Fruit fly (Drosophila melanogaster): ENCODE measurements around the gene CG5614.
A peak's percentile ranks its signal among the peaks of the same experiment; 100 is the strongest.

Gene CG5614

dm6 chr3R:15792427-15792826, 12.8 kb downstream of the CG5614 start, which contains the start of gene Acyp2 (continued):
- TF ChIP-seq gfzf (GFP tag; optimal IDR thresholded peaks at IDR 0.05) = peak; percentile 53
- TF ChIP-seq CG15696 (tag; optimal IDR thresholded peaks at IDR 0.05) = no peak
- TF ChIP-seq ato (GFP tag; IDR thresholded peaks at IDR 0.05; ENCODE audit: partially characterized antibody) = no peak; the same call in 1 of the 2 replicates
- TF ChIP-seq Oaz (GFP tag; IDR thresholded peaks at IDR 0.05) = no peak
- no peak for TF ChIP-seq org-1 (GFP tag; optimal IDR thresholded peaks at IDR 0.05)
- no peak for TF ChIP-seq al (GFP tag; IDR thresholded peaks at IDR 0.05)
- TF ChIP-seq CG12071 (GFP tag; optimal IDR thresholded peaks at IDR 0.05) = no peak
- TF ChIP-seq CG12659 (GFP tag; optimal IDR thresholded peaks at IDR 0.05) = peak; percentile 77
- TF ChIP-seq Doc2 (GFP tag; IDR thresholded peaks at IDR 0.05) = no peak
- peak; percentile 31 for TF ChIP-seq grau (tag; optimal IDR thresholded peaks at IDR 0.05)
- TF ChIP-seq H2.0 (GFP tag; IDR thresholded peaks at IDR 0.05) = no peak
- no peak for TF ChIP-seq chm (GFP tag; IDR thresholded peaks at IDR 0.05)
- TF ChIP-seq CG32767 (GFP tag; IDR thresholded peaks at IDR 0.05) = no peak
- TF ChIP-seq CG9932 (GFP tag; IDR thresholded peaks at IDR 0.05) = peak; percentile 70
- no peak for TF ChIP-seq Hey (tag; optimal IDR thresholded peaks at IDR 0.05)
- TF ChIP-seq cas (GFP tag; IDR thresholded peaks at IDR 0.05) = no peak
- no peak for TF ChIP-seq sna (GFP tag; IDR thresholded peaks at IDR 0.05; ENCODE audit: partially characterized antibody)
- TF ChIP-seq CG2120 (GFP tag; optimal IDR thresholded peaks at IDR 0.05) = peak; percentile 62
- no peak for TF ChIP-seq mirr (GFP tag; optimal IDR thresholded peaks at IDR 0.05)
- TF ChIP-seq Myb (GFP tag; optimal IDR thresholded peaks at IDR 0.05) = peak; percentile 96
- TF ChIP-seq seq (GFP tag; IDR thresholded peaks at IDR 0.05) = no peak
- peak; percentile 8 for TF ChIP-seq CG12769 (tag; optimal IDR thresholded peaks at IDR 0.05)
- TF ChIP-seq Atf6 (GFP tag; IDR thresholded peaks at IDR 0.05) = no peak
- TF ChIP-seq CG17361 (GFP tag; IDR thresholded peaks at IDR 0.05) = 0 out of 3 replicates have a peak, but pooled peaks have one; percentile 18
- peak; percentile 53 for TF ChIP-seq Scr (GFP tag; IDR thresholded peaks at IDR 0.05; ENCODE audit: partially characterized antibody)
- peak; percentile 88 for TF ChIP-seq Sry-δ (GFP tag; optimal IDR thresholded peaks at IDR 0.05)
- TF ChIP-seq HLHmδ (GFP tag; optimal IDR thresholded peaks at IDR 0.05) = no peak
- 0 out of 2 replicates have a peak, but pooled peaks have one; percentile 17 for TF ChIP-seq CG14441 (GFP tag; IDR thresholded peaks at IDR 0.05)
- TF ChIP-seq CG3726 (GFP tag; IDR thresholded peaks at IDR 0.05) = no peak
- TF ChIP-seq CG12155 (GFP tag; optimal IDR thresholded peaks at IDR 0.05) = peak; percentile 50
- TF ChIP-seq Deaf1 (tag; optimal IDR thresholded peaks at IDR 0.05) = no peak
- TF ChIP-seq CG2199 (GFP tag; IDR thresholded peaks at IDR 0.05) = peak; percentile 75; the same call in 2 of the 3 replicates
- TF ChIP-seq Lpt (GFP tag; optimal IDR thresholded peaks at IDR 0.05) = no peak
- no peak for TF ChIP-seq grn (GFP tag; optimal IDR thresholded peaks at IDR 0.05)
- TF ChIP-seq lab (GFP tag; optimal IDR thresholded peaks at IDR 0.05) = peak; percentile 10
- no peak for TF ChIP-seq CG10959 (GFP tag; IDR thresholded peaks at IDR 0.05)
- peak; percentile 52 for TF ChIP-seq row (GFP tag; IDR thresholded peaks at IDR 0.05)
- TF ChIP-seq HLH54F (GFP tag; optimal IDR thresholded peaks at IDR 0.05) = peak; percentile 26
- TF ChIP-seq CG13894 (tag; optimal IDR thresholded peaks at IDR 0.05) = no peak
- TF ChIP-seq rib (GFP tag; IDR thresholded peaks at IDR 0.05) = no peak
- TF ChIP-seq ERR (GFP tag; optimal IDR thresholded peaks at IDR 0.05) = no peak
- peak; percentile 0 for TF ChIP-seq CHES-1-like (GFP tag; optimal IDR thresholded peaks at IDR 0.05)
- no peak for TF ChIP-seq CG11695 (GFP tag; IDR thresholded peaks at IDR 0.05)
- TF ChIP-seq otp (GFP tag; IDR thresholded peaks at IDR 0.05) = no peak
- TF ChIP-seq Elba2 (GFP tag; optimal IDR thresholded peaks at IDR 0.05) = peak; percentile 8
- no peak for TF ChIP-seq CG9437 (GFP tag; optimal IDR thresholded peaks at IDR 0.05)
- TF ChIP-seq CoRest (tag; optimal IDR thresholded peaks at IDR 0.05) = peak; percentile 48
- TF ChIP-seq CG11723 (GFP tag; optimal IDR thresholded peaks at IDR 0.05) = no peak
- TF ChIP-seq Mad (GFP tag; optimal IDR thresholded peaks at IDR 0.05) = peak; percentile 56
- no peak for TF ChIP-seq BtbVII (GFP tag; optimal IDR thresholded peaks at IDR 0.05)
- TF ChIP-seq CG13775 (GFP tag; optimal IDR thresholded peaks at IDR 0.05) = peak; percentile 23
- TF ChIP-seq tll (GFP tag; optimal IDR thresholded peaks at IDR 0.05) = no peak

All from whole organism, embryonic.